Worm (Caenorhabditis elegans) whole organism, L4/young adult: ENCODE results near the gene F22B5.6.

Experiments
- W03F9.2 ChIP-seq: fragments of 150-350 bp; optimal IDR thresholded peaks from 2 replicates; lab custom pipeline; 2014; ENCODE audit warnings: missing biosample characterization, missing genetic modification characterization
- dao-5 ChIP-seq: sonication (generic microtip); optimal IDR thresholded peaks from 2 replicates; lab custom pipeline; 2016; ENCODE audit warnings: missing genotype, missing genetic modification characterization, moderate library complexity, missing compliant biosample characterization
- him-1 ChIP-seq: sonication (generic microtip); optimal IDR thresholded peaks from 2 replicates; lab custom pipeline; 2016; ENCODE audit warnings: missing genotype, missing genetic modification reagents, missing genetic modification characterization, missing compliant biosample characterization

DNA sequence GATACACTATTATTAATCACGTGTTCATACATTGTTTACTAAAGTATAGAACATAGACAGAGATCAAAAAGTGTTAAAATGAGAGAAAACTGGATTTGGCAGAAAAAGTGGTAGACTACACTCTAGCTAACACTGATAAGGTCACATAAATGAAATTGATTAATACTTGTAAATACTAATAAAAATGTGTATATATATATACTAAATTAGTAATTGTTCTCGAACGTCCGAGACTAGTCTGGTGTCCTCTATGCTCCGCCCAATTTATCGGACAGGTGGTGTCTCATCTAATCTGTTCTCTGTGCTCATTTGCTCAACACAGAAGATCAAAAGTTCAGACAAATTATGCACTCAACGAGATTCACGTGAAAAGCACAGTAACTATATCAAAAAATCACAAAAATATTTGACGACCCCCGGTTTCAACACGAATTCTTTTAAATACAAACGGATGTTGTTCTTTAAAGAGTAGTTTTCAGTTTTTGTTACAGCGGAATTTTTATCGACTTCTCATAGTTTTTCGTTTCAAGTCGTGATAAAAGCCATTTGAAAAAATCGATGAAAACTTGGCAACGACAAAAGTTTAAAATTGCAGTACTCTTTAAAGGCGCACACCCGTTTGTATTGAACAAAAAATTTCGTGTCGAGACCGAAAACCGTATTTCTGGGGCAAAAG, 25.2 kb upstream of the F22B5.6 start:
- TF ChIP-seq dao-5 (tag; lab: Kevin White, UChicago) (no peak), him-1 (tag; lab: Kevin White, UChicago) (no peak), W03F9.2 (tag; lab: Kevin White, UChicago) (peak; percentile 13)
